Fruit fly (Drosophila melanogaster) whole organism, embryonic: ENCODE results near the gene SamDC.

Source experiments
- ATbp ChIP-seq: fragments of 200-800 bp; sonication (Bioruptor generic); optimal IDR thresholded peaks from 2 replicates; lab custom pipeline; 2017; ENCODE audit warnings: missing biosample characterization, mild to moderate bottlenecking, missing genetic modification characterization, missing genetic modification reagents
- Antp ChIP-seq: fragments of 200-800 bp; sonication (Bioruptor generic); optimal IDR thresholded peaks from 3 replicates; lab custom pipeline; 2016; ENCODE audit warnings: missing biosample characterization, missing genetic modification characterization
- Bdp1 ChIP-seq: fragments of 200-800 bp; sonication (Bioruptor generic); optimal IDR thresholded peaks from 3 replicates; lab custom pipeline; 2016; ENCODE audit warnings: missing biosample characterization, missing genetic modification characterization
- C15 ChIP-seq: fragments of 200-800 bp; sonication (Bioruptor generic); IDR thresholded peaks from 3 replicates; pipeline ENCODE4 v1.3.6; 2022; ENCODE audit warnings: missing biosample characterization, missing genetic modification characterization
- CG11085 ChIP-seq: fragments of 200-800 bp; sonication (Bioruptor generic); IDR thresholded peaks from 2 replicates; pipeline ENCODE4 v1.3.6; 2022; ENCODE audit warnings: missing biosample characterization, missing genetic modification characterization
- CG12299 ChIP-seq: fragments of 200-800 bp; sonication (Bioruptor generic); optimal IDR thresholded peaks from 2 replicates; lab custom pipeline; 2018; ENCODE audit warnings: missing biosample characterization, mild to moderate bottlenecking, missing genetic modification characterization
- CG13296 ChIP-seq: fragments of 200-800 bp; sonication (Bioruptor generic); optimal IDR thresholded peaks from 3 replicates; lab custom pipeline; 2018; ENCODE audit warnings: missing biosample characterization, mild to moderate bottlenecking, missing genetic modification characterization
- CG1603 ChIP-seq: fragments of 200-800 bp; sonication (Bioruptor generic); optimal IDR thresholded peaks from 2 replicates; lab custom pipeline; 2019; ENCODE audit warnings: missing biosample characterization, mild to moderate bottlenecking, missing genetic modification characterization, moderate library complexity
- CG2712 ChIP-seq: fragments of 200-800 bp; optimal IDR thresholded peaks from 3 replicates; lab custom pipeline; 2019; ENCODE audit warnings: missing biosample characterization, mild to moderate bottlenecking, missing genetic modification characterization, moderate library complexity
- CG32532 ChIP-seq: fragments of 200-800 bp; sonication (Bioruptor generic); IDR thresholded peaks from 2 replicates; pipeline ENCODE4 v1.3.6; 2022; ENCODE audit warnings: missing biosample characterization, missing genetic modification characterization
- CG4282 ChIP-seq: fragments of 200-800 bp; sonication (Bioruptor generic); optimal IDR thresholded peaks from 2 replicates; lab custom pipeline; 2016; ENCODE audit warnings: missing biosample characterization, missing genetic modification characterization
- CG4820 ChIP-seq: fragments of 200-800 bp; sonication (Bioruptor generic); optimal IDR thresholded peaks from 3 replicates; lab custom pipeline; 2016; ENCODE audit warnings: missing biosample characterization, missing genetic modification characterization
- CG5245 ChIP-seq: fragments of 200-800 bp; sonication (Bioruptor generic); optimal IDR thresholded peaks from 3 replicates; lab custom pipeline; 2016; ENCODE audit warnings: missing biosample characterization, missing genetic modification characterization
- CG6654 ChIP-seq: fragments of 200-800 bp; sonication (Bioruptor generic); optimal IDR thresholded peaks from 2 replicates; lab custom pipeline; 2017; ENCODE audit warnings: missing biosample characterization, mild to moderate bottlenecking, missing genetic modification characterization
- CG8281 ChIP-seq: fragments of 200-800 bp; sonication (Bioruptor generic); optimal IDR thresholded peaks from 2 replicates; lab custom pipeline; 2018; ENCODE audit warnings: missing biosample characterization, mild to moderate bottlenecking, missing genetic modification characterization, moderate library complexity
- CrebB ChIP-seq: fragments of 200-800 bp; sonication (Bioruptor generic); optimal IDR thresholded peaks from 3 replicates; lab custom pipeline; 2018; ENCODE audit warnings: missing biosample characterization, mild to moderate bottlenecking, missing genetic modification characterization
- Dfd ChIP-seq, 2 experiments: fragments of >200 bp; optimal IDR thresholded peaks; 2 replicates each; lab custom pipeline; 2017; ENCODE audit warnings: missing biosample characterization in 2 of 2, missing genetic modification characterization in 2 of 2
- Gug ChIP-seq: fragments of 200-800 bp; sonication (Bioruptor generic); IDR thresholded peaks from 4 replicates; pipeline ENCODE4 v1.3.6; 2022; ENCODE audit warnings: missing biosample characterization, missing genetic modification characterization
- Hr51 ChIP-seq, 2 experiments: fragments of 200-800 bp; sonication (Bioruptor generic); optimal IDR thresholded peaks; 2 replicates in 1 of 2; 3 replicates in 1 of 2; lab custom pipeline; 2016 to 2018; ENCODE audit warnings: missing biosample characterization in 2 of 2, missing genetic modification characterization in 2 of 2, mild to moderate bottlenecking in 1 of 2, moderate library complexity in 1 of 2
- NfI ChIP-seq: fragments of 200-800 bp; sonication (Bioruptor generic); optimal IDR thresholded peaks from 3 replicates; lab custom pipeline; 2018; ENCODE audit warnings: missing biosample characterization, mild to moderate bottlenecking, missing genetic modification characterization, moderate library complexity
- PHDP ChIP-seq: fragments of 200-800 bp; sonication (Bioruptor generic); optimal IDR thresholded peaks from 3 replicates; lab custom pipeline; 2018; ENCODE audit warnings: missing biosample characterization, mild to moderate bottlenecking, missing genetic modification characterization, moderate library complexity
- Scr ChIP-seq: fragments of 200-800 bp; sonication (Bioruptor generic); IDR thresholded peaks from 2 replicates; pipeline ENCODE4 v1.3.6; 2022; ENCODE audit warnings: missing biosample characterization, missing genetic modification characterization; ENCODE audit not compliant: partially characterized antibody
- Sox102F ChIP-seq: fragments of 200-800 bp; sonication (Bioruptor generic); optimal IDR thresholded peaks from 2 replicates; lab custom pipeline; 2018; ENCODE audit warnings: missing biosample characterization, mild to moderate bottlenecking, missing genetic modification characterization, moderate library complexity
- Taf1 ChIP-seq: fragments of 200-800 bp; sonication (Bioruptor generic); IDR thresholded peaks from 2 replicates; pipeline ENCODE4 v1.3.6; 2022; ENCODE audit warnings: missing biosample characterization, missing genetic modification characterization
- Xrp1 ChIP-seq: fragments of 200-800 bp; sonication (Bioruptor generic); IDR thresholded peaks from 2 replicates; pipeline ENCODE4 v1.3.6; 2022; ENCODE audit warnings: missing biosample characterization, missing genetic modification characterization
- bowl ChIP-seq: fragments of 200-800 bp; sonication (Bioruptor generic); IDR thresholded peaks from 2 replicates; pipeline ENCODE4 v1.3.6; 2022; ENCODE audit warnings: missing biosample characterization, missing genetic modification characterization
- btn ChIP-seq: fragments of 200-800 bp; sonication (Bioruptor generic); optimal IDR thresholded peaks from 2 replicates; lab custom pipeline; 2016; ENCODE audit warnings: missing biosample characterization, missing genetic modification characterization
- crp ChIP-seq, 2 experiments: fragments of 200-800 bp; sonication (Bioruptor generic); optimal IDR thresholded peaks; 2 replicates in 1 of 2; 3 replicates in 1 of 2; lab custom pipeline; 2017; ENCODE audit warnings: missing biosample characterization in 2 of 2, missing genetic modification characterization in 2 of 2, mild to moderate bottlenecking in 1 of 2, moderate library complexity in 1 of 2
- danr ChIP-seq: fragments of 200-800 bp; sonication (Bioruptor generic); IDR thresholded peaks from 2 replicates; pipeline ENCODE4 v1.3.6; 2022; ENCODE audit warnings: missing biosample characterization, missing genetic modification characterization
- ems ChIP-seq: fragments of 200-800 bp; sonication (Bioruptor generic); optimal IDR thresholded peaks from 3 replicates; lab custom pipeline; 2016; ENCODE audit warnings: missing biosample characterization, missing genetic modification characterization
- esg ChIP-seq: fragments of 200-800 bp; sonication (Bioruptor generic); conservative IDR thresholded peaks from 2 replicates; pipeline ENCODE4 v1.3.6; 2022; ENCODE audit warnings: missing biosample characterization, missing genetic modification characterization
- fd64A ChIP-seq: fragments of 200-800 bp; sonication (Bioruptor generic); optimal IDR thresholded peaks from 3 replicates; lab custom pipeline; 2018; ENCODE audit warnings: missing biosample characterization, mild to moderate bottlenecking, missing genetic modification characterization
- ftz-f1 ChIP-seq: fragments of 200-800 bp; sonication (Bioruptor generic); optimal IDR thresholded peaks from 2 replicates; lab custom pipeline; 2016; ENCODE audit warnings: missing biosample characterization, missing genetic modification characterization
- gcm ChIP-seq: fragments of 200-800 bp; sonication (Bioruptor generic); optimal IDR thresholded peaks from 2 replicates; lab custom pipeline; 2019; ENCODE audit warnings: missing biosample characterization, mild to moderate bottlenecking, missing genetic modification characterization, moderate library complexity
- hth ChIP-seq: fragments of >200 bp; optimal IDR thresholded peaks from 2 replicates; lab custom pipeline; 2017; ENCODE audit warnings: inconsistent platforms
- lilli ChIP-seq: fragments of 200-800 bp; sonication (Bioruptor generic); optimal IDR thresholded peaks from 3 replicates; lab custom pipeline; 2016; ENCODE audit warnings: missing biosample characterization, missing genetic modification characterization
- nom ChIP-seq: fragments of 200-800 bp; sonication (Bioruptor generic); optimal IDR thresholded peaks from 2 replicates; lab custom pipeline; 2017; ENCODE audit warnings: missing biosample characterization, missing genetic modification characterization, mild to moderate bottlenecking, moderate library complexity, missing genetic modification reagents
- otp ChIP-seq: fragments of 200-800 bp; sonication (Bioruptor generic); IDR thresholded peaks from 3 replicates; pipeline ENCODE4, ENCODE4 v1.3.6; 2022; ENCODE audit warnings: missing biosample characterization, missing genetic modification characterization
- pum ChIP-seq: fragments of 200-800 bp; sonication (Bioruptor generic); optimal IDR thresholded peaks from 2 replicates; lab custom pipeline; 2016; ENCODE audit warnings: missing biosample characterization, missing genetic modification characterization
- ranshi ChIP-seq: fragments of 200-800 bp; sonication (Bioruptor generic); IDR thresholded peaks from 2 replicates; pipeline ENCODE4 v1.3.6; 2022; ENCODE audit warnings: missing biosample characterization, missing genetic modification characterization
- sc ChIP-seq, 3 experiments: fragments of >200 bp in 2 of 3; fragments of 200-800 bp in 1 of 3; sonication (Bioruptor generic) in 1 of 3; optimal IDR thresholded peaks; 2 replicates in 2 of 3; 3 replicates in 1 of 3; lab custom pipeline; 2017; ENCODE audit warnings: mild to moderate bottlenecking in 1 of 3, missing biosample characterization in 1 of 3, missing genetic modification characterization in 1 of 3, missing genetic modification reagents in 1 of 3
- ssp ChIP-seq: fragments of 200-800 bp; sonication (Bioruptor generic); IDR thresholded peaks from 2 replicates; pipeline ENCODE4 v1.3.6; 2022; ENCODE audit warnings: missing biosample characterization, missing genetic modification characterization
- trem ChIP-seq: fragments of 200-800 bp; optimal IDR thresholded peaks from 3 replicates; lab custom pipeline; 2019; ENCODE audit warnings: missing biosample characterization, mild to moderate bottlenecking, missing genetic modification characterization, moderate library complexity
- tup ChIP-seq: fragments of 200-800 bp; sonication (Bioruptor generic); optimal IDR thresholded peaks from 2 replicates; lab custom pipeline; 2016; ENCODE audit warnings: missing biosample characterization, mild to moderate bottlenecking, missing genetic modification characterization, moderate library complexity
- twi ChIP-seq: fragments of 200-800 bp; optimal IDR thresholded peaks from 2 replicates; lab custom pipeline; 2019; ENCODE audit warnings: missing biosample characterization, mild to moderate bottlenecking, missing genetic modification characterization, moderate library complexity
- wdn ChIP-seq: fragments of 200-800 bp; sonication (Bioruptor generic); IDR thresholded peaks from 2 replicates; pipeline ENCODE4 v1.3.6; 2022; ENCODE audit warnings: missing biosample characterization, missing genetic modification characterization
- zen ChIP-seq: fragments of 200-800 bp; sonication (Bioruptor generic); optimal IDR thresholded peaks from 3 replicates; lab custom pipeline; 2018; ENCODE audit warnings: missing biosample characterization, mild to moderate bottlenecking, missing genetic modification characterization, moderate library complexity

The SamDC gene

DNA sequence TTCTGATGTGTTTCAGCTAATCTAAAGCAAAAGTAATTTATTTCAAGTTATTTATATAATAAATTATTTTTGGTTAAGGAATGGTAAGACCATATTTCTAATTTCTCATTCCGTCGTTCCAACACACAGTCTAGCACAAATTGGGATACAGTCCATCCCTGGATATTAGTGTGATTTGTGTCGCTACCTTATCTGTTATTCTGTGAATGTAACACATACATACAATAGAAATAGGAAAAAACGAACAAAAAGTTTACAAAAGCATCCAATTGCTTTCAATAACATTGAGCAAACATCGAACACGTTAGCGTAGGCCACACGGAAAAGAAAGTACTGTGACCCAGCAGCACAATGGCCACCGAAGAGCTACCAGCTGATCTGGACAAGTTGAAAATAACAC, 27.3 kb downstream of the SamDC start, which contains the start of gene CG5056 (continued):
- TF ChIP-seq gcm (GFP tag; lab: Kevin White, UChicago) (no peak), nom (GFP tag; lab: Kevin White, UChicago) (peak; percentile 44), CG11085 (GFP tag; lab: Robert Waterston, UW) (no peak), CG4820 (GFP tag; lab: Kevin White, UChicago) (no peak), PHDP (peak; percentile 18), Sox102F (GFP tag; lab: Kevin White, UChicago) (no peak), zen (tag; lab: Kevin White, UChicago) (peak; percentile 41), CG4282 (GFP tag; lab: Kevin White, UChicago) (no peak), ATbp (GFP tag; lab: Kevin White, UChicago) (no peak), CG32532 (GFP tag; lab: Robert Waterston, UW) (no peak), CG2712 (tag; lab: Kevin White, UChicago) (peak; percentile 63), CG1603 (tag; lab: Kevin White, UChicago) (peak; percentile 100), hth (lab: Kevin White, UChicago) (no peak), twi (no peak), Hr51 (GFP tag; optimal IDR thresholded peaks at IDR 0.05; lab: Kevin White, UChicago) (no peak), bowl (no peak), ranshi (GFP tag; lab: Robert Waterston, UW) (no peak), otp (GFP tag; lab: Robert Waterston, UW) (no peak), btn (GFP tag; lab: Kevin White, UChicago) (no peak), NfI (peak; percentile 28), lilli (GFP tag; lab: Kevin White, UChicago) (no peak), CG8281 (tag; lab: Kevin White, UChicago) (no peak), fd64A (GFP tag; lab: Kevin White, UChicago) (no peak), tup (GFP tag; lab: Kevin White, UChicago) (no peak), ems (GFP tag; lab: Kevin White, UChicago) (no peak), Scr (GFP tag; lab: Robert Waterston, UW) (peak; percentile 26; the same call in 1 of the 2 replicates), Dfd (GFP tag; optimal IDR thresholded peaks at IDR 0.05; lab: Kevin White, UChicago) (no peak), Antp (no peak), ssp (GFP tag; lab: Robert Waterston, UW) (peak; percentile 39; the same call in 1 of the 2 replicates), wdn (GFP tag; lab: Robert Waterston, UW) (no peak), pum (no peak), Gug (no peak), CrebB (tag; lab: Kevin White, UChicago) (no peak), CG6654 (GFP tag; lab: Kevin White, UChicago) (no peak), ftz-f1 (GFP tag; lab: Kevin White, UChicago) (no peak), danr (GFP tag; lab: Robert Waterston, UW) (no peak), CG5245 (GFP tag; lab: Kevin White, UChicago) (no peak), CG13296 (GFP tag; lab: Kevin White, UChicago) (no peak), crp (GFP tag; optimal IDR thresholded peaks at IDR 0.05; lab: Kevin White, UChicago) (peak in 1 of 2 experiments; percentile 66), sc (optimal IDR thresholded peaks at IDR 0.05; lab: Kevin White, UChicago) (no peak), sc (GFP tag; optimal IDR thresholded peaks at IDR 0.05; lab: Kevin White, UChicago) (no peak), CG12299 (tag; lab: Kevin White, UChicago) (no peak), Xrp1 (GFP tag; lab: Robert Waterston, UW) (peak; percentile 17; the same call in 1 of the 2 replicates), trem (tag; lab: Kevin White, UChicago) (peak; percentile 69), C15 (GFP tag; lab: Robert Waterston, UW) (no peak), esg (GFP tag; lab: Robert Waterston, UW) (no peak), Taf1 (GFP tag; lab: Robert Waterston, UW) (no peak), Bdp1 (GFP tag; lab: Kevin White, UChicago) (no peak)
- TF ChIP-seq, all 482 proteins: peak for 90
